Fruit fly (Drosophila melanogaster) ovary, adult (tissue): ENCODE measurements around the gene CG13086.

Experiments
- CG17801 ChIP-seq: fragments of 200-800 bp; optimal IDR thresholded peaks from 2 replicates; lab custom pipeline; 2019; ENCODE audit warnings: missing biosample characterization, mild to moderate bottlenecking, missing genetic modification characterization, moderate library complexity; ENCODE audit not compliant: partially characterized antibody

CG13086 gene

dm6 chr2L:19406419-19406818 lies 42.2 kb downstream of the CG13086 start:
- no peak for TF ChIP-seq CG17801

dm6 chr2L:19411966-19412365 lies 47.8 kb downstream of the CG13086 start:
- no peak for TF ChIP-seq CG17801

- TF ChIP-seq CG17801: no peak
Measured at dm6 chr2L:19413118-19413893, 49.1 kb downstream of the CG13086 start.

dm6 chr2L:19414233-19414749 lies 50.1 kb downstream of the CG13086 start:
- no peak for TF ChIP-seq CG17801
